Fruit fly (Drosophila melanogaster): ENCODE results near the gene CG3407.

The CG3407 gene

dm6 chr2L:3776614-3777196 lies 36.5 kb downstream of the CG3407 start (continued):
- TF ChIP-seq CG10431 (GFP tag; optimal IDR thresholded peaks at IDR 0.05) (peak; percentile 53), CG5953 (GFP tag; IDR thresholded peaks at IDR 0.05) (no peak; the same call in 1 of the 2 replicates), CG5180 (GFP tag; optimal IDR thresholded peaks at IDR 0.05) (peak; percentile 77), Hey (tag; optimal IDR thresholded peaks at IDR 0.05) (no peak), esg (GFP tag; conservative IDR thresholded peaks at IDR 0.05) (peak; percentile 78), maf-S (GFP tag; optimal IDR thresholded peaks at IDR 0.05) (peak; percentile 21), CG1647 (GFP tag; optimal IDR thresholded peaks at IDR 0.05) (no peak), CG6175 (GFP tag; IDR thresholded peaks at IDR 0.05) (no peak), CG7556 (GFP tag; optimal IDR thresholded peaks at IDR 0.05) (peak; percentile 87), Usf (GFP tag; optimal IDR thresholded peaks at IDR 0.05) (peak; percentile 50), CG17612 (GFP tag; IDR thresholded peaks at IDR 0.05) (peak; percentile 46), Vsx1 (GFP tag; optimal IDR thresholded peaks at IDR 0.05) (peak; percentile 53), bcd (GFP tag; optimal IDR thresholded peaks at IDR 0.05) (peak; percentile 80), CG2116 (GFP tag; optimal IDR thresholded peaks at IDR 0.05) (peak; percentile 51), Lim3 (GFP tag; IDR thresholded peaks at IDR 0.05) (no peak), CG7357 (GFP tag; IDR thresholded peaks at IDR 0.05) (peak; percentile 82), CG9609 (GFP tag; optimal IDR thresholded peaks at IDR 0.05) (no peak), wek (GFP tag; optimal IDR thresholded peaks at IDR 0.05) (no peak), Hr39 (optimal IDR thresholded peaks at IDR 0.05) (no peak), Doc3 (GFP tag; IDR thresholded peaks at IDR 0.05; ENCODE audit: partially characterized antibody) (no peak), fd64A (GFP tag; optimal IDR thresholded peaks at IDR 0.05) (no peak), Neu2 (GFP tag; optimal IDR thresholded peaks at IDR 0.05; ENCODE audit: borderline replicate concordance) (no peak), yki (optimal IDR thresholded peaks at IDR 0.05) (no peak), sim (GFP tag; IDR thresholded peaks at IDR 0.05) (peak; percentile 85), HLH54F (GFP tag; optimal IDR thresholded peaks at IDR 0.05) (no peak), CG11695 (GFP tag; IDR thresholded peaks at IDR 0.05) (peak; percentile 80; the same call in 2 of the 3 replicates), CG9727 (GFP tag; optimal IDR thresholded peaks at IDR 0.05) (peak; percentile 95), BtbVII (GFP tag; optimal IDR thresholded peaks at IDR 0.05) (peak; percentile 80), CG7928 (GFP tag; optimal IDR thresholded peaks at IDR 0.05) (no peak), Bteb2 (GFP tag; optimal IDR thresholded peaks at IDR 0.05) (no peak), lilli (GFP tag; optimal IDR thresholded peaks at IDR 0.05) (peak; percentile 33), CG6791 (GFP tag; IDR thresholded peaks at IDR 0.05; ENCODE audit: partially characterized antibody) (no peak), rib (GFP tag; IDR thresholded peaks at IDR 0.05) (no peak), fd96Cb (tag; optimal IDR thresholded peaks at IDR 0.05) (peak; percentile 86), klu (GFP tag; IDR thresholded peaks at IDR 0.05) (peak; percentile 51; the same call in 1 of the 2 replicates), lbe (GFP tag; optimal IDR thresholded peaks at IDR 0.05) (peak; percentile 81), B-H1 (GFP tag; IDR thresholded peaks at IDR 0.05) (peak; percentile 59), Drgx (GFP tag; IDR thresholded peaks at IDR 0.05) (peak; percentile 83), Dll (GFP tag; IDR thresholded peaks at IDR 0.05; ENCODE audit: partially characterized antibody) (no peak), Dip2 (GFP tag; IDR thresholded peaks at IDR 0.05) (no peak), CG2199 (GFP tag; IDR thresholded peaks at IDR 0.05) (no peak), Atf-2 (GFP tag; optimal IDR thresholded peaks at IDR 0.05) (no peak), ap (GFP tag; IDR thresholded peaks at IDR 0.05) (peak; percentile 80), dysf (GFP tag; IDR thresholded peaks at IDR 0.05) (peak; percentile 75), Chrac-16 (GFP tag; optimal IDR thresholded peaks at IDR 0.05) (peak; percentile 82), ewg (GFP tag; optimal IDR thresholded peaks at IDR 0.05) (peak; percentile 70), Meics (GFP tag; optimal IDR thresholded peaks at IDR 0.05) (peak; percentile 80), ttk (GFP tag; IDR thresholded peaks at IDR 0.05) (peak; percentile 89), ssp (GFP tag; IDR thresholded peaks at IDR 0.05) (peak; percentile 80), row (GFP tag; IDR thresholded peaks at IDR 0.05) (peak; percentile 88), CG16779 (GFP tag; IDR thresholded peaks at IDR 0.05) (no peak), CG9932 (GFP tag; IDR thresholded peaks at IDR 0.05) (peak; percentile 38; the same call in 1 of the 2 replicates)

Data from whole organism, embryonic.